Fruit fly (Drosophila melanogaster) whole organism: ENCODE results near the gene CG12795.

Experiments used
- EcR ChIP-seq, 2 experiments: fragments of >200 bp; optimal IDR thresholded peaks; 2 replicates each; lab custom pipeline; 2017; ENCODE audit warnings: missing biosample characterization in 2 of 2, missing genetic modification characterization in 2 of 2, missing genetic modification reagents in 2 of 2
- pan ChIP-seq: fragments of >200 bp; optimal IDR thresholded peaks from 2 replicates; lab custom pipeline; 2017

- no peak for TF ChIP-seq pan (lab: Kevin White, UChicago)
- no peak for TF ChIP-seq EcR (GFP tag; optimal IDR thresholded peaks at IDR 0.05; lab: Kevin White, UChicago)
Observed at dm6 chr2L:3417613-3418012, 34.7 kb upstream of the CG12795 start.
